Worm (Caenorhabditis elegans): Measurements from ENCODE around the gene ZK105.14.

DNA sequence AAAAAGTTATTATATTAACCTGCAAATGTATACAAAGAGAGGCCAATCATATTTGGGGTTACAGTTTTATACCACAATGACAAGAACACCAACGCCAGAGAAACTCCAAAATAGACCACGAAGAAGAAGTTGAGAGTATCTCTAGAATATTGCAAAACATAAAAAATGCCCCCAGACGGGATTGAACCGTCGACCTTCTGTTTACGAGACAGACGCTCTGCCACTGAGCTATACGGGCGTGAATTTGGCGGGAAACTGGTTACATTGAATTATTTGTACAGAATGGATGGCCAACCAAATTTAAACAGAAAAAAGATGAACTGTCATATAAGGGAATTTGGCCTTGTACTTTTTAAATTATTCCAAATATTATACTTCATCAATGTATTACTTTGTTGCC lies 8.6 kb upstream of the ZK105.14 start:
- 0 out of 2 replicates have a peak, but pooled peaks have one; percentile 36 for TF ChIP-seq klf-2 (GFP tag; conservative IDR thresholded peaks at IDR 0.05)
- no peak for TF ChIP-seq cog-1 (tag; optimal IDR thresholded peaks at IDR 0.05)
- no peak for TF ChIP-seq T22C8.4 (GFP tag; IDR thresholded peaks at IDR 0.05)
- TF ChIP-seq ztf-29 (GFP tag; IDR thresholded peaks at IDR 0.05): no peak
